Fruit fly (Drosophila melanogaster): Measurements from ENCODE around the gene Tdh.

Tdh gene

DNA sequence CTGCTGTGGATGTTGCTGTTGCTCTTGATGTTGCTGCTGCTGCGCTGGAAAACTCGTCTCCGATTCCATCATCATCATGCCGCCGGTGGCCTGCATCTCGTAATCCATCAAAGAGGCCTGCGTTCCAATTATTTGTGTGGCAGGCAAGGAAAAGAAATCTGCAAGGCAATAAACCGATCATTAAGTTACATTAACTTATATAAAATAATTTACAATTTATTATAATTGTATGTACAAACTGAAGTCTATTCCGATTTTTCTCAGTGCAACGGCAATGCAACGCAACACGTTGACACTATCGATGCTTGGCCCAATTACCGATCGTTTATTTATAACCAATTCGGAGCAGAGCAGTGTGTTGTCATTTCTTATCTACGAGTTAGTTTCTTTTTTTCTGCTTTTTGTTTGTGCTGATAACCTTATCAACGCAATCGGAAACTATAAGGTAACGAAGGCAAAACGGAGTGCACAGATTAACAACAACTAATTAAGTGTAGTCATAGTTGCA is 4.3 kb downstream of the Tdh start (continued):
- TF ChIP-seq CG5953 (GFP tag; IDR thresholded peaks at IDR 0.05) (no peak), Doc2 (GFP tag; IDR thresholded peaks at IDR 0.05) (no peak), CG1603 (tag; optimal IDR thresholded peaks at IDR 0.05) (peak; percentile 67), vfl (GFP tag; optimal IDR thresholded peaks at IDR 0.05) (no peak), ap (GFP tag; IDR thresholded peaks at IDR 0.05) (peak; percentile 26; the same call in 1 of the 2 replicates), HHEX (GFP tag; optimal IDR thresholded peaks at IDR 0.05) (peak; percentile 26), vvl (GFP tag; IDR thresholded peaks at IDR 0.05) (peak; percentile 78), CG13123 (GFP tag; optimal IDR thresholded peaks at IDR 0.05) (no peak), HLH4C (GFP tag; IDR thresholded peaks at IDR 0.05; ENCODE audit: partially characterized antibody) (no peak), CG7928 (GFP tag; optimal IDR thresholded peaks at IDR 0.05) (no peak), sim (GFP tag; IDR thresholded peaks at IDR 0.05) (peak; percentile 51; the same call in 1 of the 2 replicates), CG8944 (GFP tag; optimal IDR thresholded peaks at IDR 0.05) (no peak), zf30C (GFP tag; optimal IDR thresholded peaks at IDR 0.05) (peak; percentile 77), CG4328 (GFP tag; optimal IDR thresholded peaks at IDR 0.05) (peak; percentile 18), crp (GFP tag; optimal IDR thresholded peaks at IDR 0.05) (no peak), dysf (GFP tag; IDR thresholded peaks at IDR 0.05) (peak; percentile 74), CG13424 (tag; optimal IDR thresholded peaks at IDR 0.05) (peak; percentile 44), ATbp (GFP tag; optimal IDR thresholded peaks at IDR 0.05) (peak; percentile 62), sd (tag; optimal IDR thresholded peaks at IDR 0.05) (no peak), CG2120 (GFP tag; optimal IDR thresholded peaks at IDR 0.05) (no peak), gt (GFP tag; IDR thresholded peaks at IDR 0.05) (no peak), PHDP (tag; optimal IDR thresholded peaks at IDR 0.05) (peak; percentile 51), CG34376 (GFP tag; optimal IDR thresholded peaks at IDR 0.05) (peak; percentile 67), tio (GFP tag; optimal IDR thresholded peaks at IDR 0.05) (peak; percentile 3), Hand (GFP tag; optimal IDR thresholded peaks at IDR 0.05) (peak; percentile 9), ro (GFP tag; IDR thresholded peaks at IDR 0.05) (no peak), Gug (GFP tag; IDR thresholded peaks at IDR 0.05) (no peak), Xbp1 (GFP tag; optimal IDR thresholded peaks at IDR 0.05) (peak; percentile 54), ken (GFP tag; IDR thresholded peaks at IDR 0.05) (peak; percentile 56; the same call in 1 of the 3 replicates), bowl (GFP tag; IDR thresholded peaks at IDR 0.05) (no peak), rib (GFP tag; IDR thresholded peaks at IDR 0.05) (peak; percentile 23; the same call in 1 of the 2 replicates), pho (GFP tag; optimal IDR thresholded peaks at IDR 0.05) (no peak), CG17385 (GFP tag; optimal IDR thresholded peaks at IDR 0.05) (peak; percentile 39), Sry-δ (GFP tag; optimal IDR thresholded peaks at IDR 0.05) (no peak), CG12659 (GFP tag; optimal IDR thresholded peaks at IDR 0.05) (peak; percentile 53), CG15269 (tag; optimal IDR thresholded peaks at IDR 0.05) (peak; percentile 56), CG12391 (tag; optimal IDR thresholded peaks at IDR 0.05) (peak; percentile 35), pfk (GFP tag; optimal IDR thresholded peaks at IDR 0.05) (no peak), Eip74EF (GFP tag; optimal IDR thresholded peaks at IDR 0.05) (peak in 1 of 2 experiments; percentile 1), CG30403 (GFP tag; optimal IDR thresholded peaks at IDR 0.05) (peak; percentile 4), CG17186 (GFP tag; optimal IDR thresholded peaks at IDR 0.05) (no peak), Dad (GFP tag; optimal IDR thresholded peaks at IDR 0.05) (no peak), org-1 (GFP tag; optimal IDR thresholded peaks at IDR 0.05) (peak; percentile 55), CG4820 (GFP tag; optimal IDR thresholded peaks at IDR 0.05) (peak; percentile 11), B-H2 (GFP tag; optimal IDR thresholded peaks at IDR 0.05) (no peak), usp (GFP tag; optimal IDR thresholded peaks at IDR 0.05) (no peak), CG15514 (GFP tag; optimal IDR thresholded peaks at IDR 0.05) (peak; percentile 38), nom (GFP tag; optimal IDR thresholded peaks at IDR 0.05) (no peak), odd (GFP tag; optimal IDR thresholded peaks at IDR 0.05) (peak; percentile 70), Side (GFP tag; optimal IDR thresholded peaks at IDR 0.05) (no peak)
